In genomic region chrX:686437-686972, dm6 we compare ENCODE assay signal across 1 fruit fly cellular context.
A peak's percentile ranks its signal among the peaks of the same experiment; 100 is the strongest.
TF ChIP-seq lines count a peak whose summit lies in the region.

TSS of gene sdk (plus strand) at chrX:686834.

TF ChIP-seq in whole organism, embryonic, 481 proteins besides CTCF, POLR2A, EP300 and RAD21 (continued from another document and continues in another):
- TF ChIP-seq Blimp-1 (GFP tag; optimal IDR thresholded peaks at IDR 0.05; lab: Kevin White, UChicago) (peak; percentile 89), CG15514 (GFP tag; optimal IDR thresholded peaks at IDR 0.05; lab: Kevin White, UChicago) (peak; percentile 82), dan (GFP tag; IDR thresholded peaks at IDR 0.05; lab: Robert Waterston, UW) (peak; percentile 74), Nf-YC (tag; optimal IDR thresholded peaks at IDR 0.05; lab: Kevin White, UChicago) (peak; percentile 89), HmgD (GFP tag; optimal IDR thresholded peaks at IDR 0.05; lab: Kevin White, UChicago) (peak; percentile 76), CG7556 (GFP tag; optimal IDR thresholded peaks at IDR 0.05; lab: Kevin White, UChicago) (peak; percentile 95), ATbp (GFP tag; optimal IDR thresholded peaks at IDR 0.05; lab: Kevin White, UChicago) (peak; percentile 93), Vsx1 (GFP tag; optimal IDR thresholded peaks at IDR 0.05; lab: Kevin White, UChicago) (peak; percentile 84), mirr (GFP tag; optimal IDR thresholded peaks at IDR 0.05; lab: Kevin White, UChicago) (peak; percentile 79), CG2202 (tag; optimal IDR thresholded peaks at IDR 0.05; lab: Kevin White, UChicago) (peak; percentile 87), CG2678 (tag; optimal IDR thresholded peaks at IDR 0.05; lab: Kevin White, UChicago) (peak; percentile 94), shn (GFP tag; optimal IDR thresholded peaks at IDR 0.05; lab: Kevin White, UChicago) (peak; percentile 96), fd96Cb (tag; optimal IDR thresholded peaks at IDR 0.05; lab: Kevin White, UChicago) (peak; percentile 87), CG11085 (GFP tag; IDR thresholded peaks at IDR 0.05; lab: Robert Waterston, UW) (peak; percentile 69), MTF-1 (GFP tag; optimal IDR thresholded peaks at IDR 0.05; lab: Kevin White, UChicago; ENCODE audit: borderline replicate concordance) (peak; percentile 8), CG17328 (GFP tag; IDR thresholded peaks at IDR 0.05; lab: Robert Waterston, UW) (peak; percentile 85), CG12391 (tag; optimal IDR thresholded peaks at IDR 0.05; lab: Kevin White, UChicago) (peak; percentile 91), dysf (GFP tag; IDR thresholded peaks at IDR 0.05; lab: Robert Waterston, UW) (peak; percentile 92), Ets65A (GFP tag; lab: Kevin White, UChicago) (peak; percentile 98), CG5245 (GFP tag; optimal IDR thresholded peaks at IDR 0.05; lab: Kevin White, UChicago) (peak; percentile 73), CG30431 (GFP tag; optimal IDR thresholded peaks at IDR 0.05; lab: Kevin White, UChicago) (peak; percentile 85), HLHmδ (GFP tag; optimal IDR thresholded peaks at IDR 0.05; lab: Kevin White, UChicago) (peak; percentile 79), Rx (GFP tag; IDR thresholded peaks at IDR 0.05; lab: Robert Waterston, UW) (peak; percentile 48), kah (GFP tag; optimal IDR thresholded peaks at IDR 0.05; lab: Kevin White, UChicago) (peak; percentile 71), tll (GFP tag; optimal IDR thresholded peaks at IDR 0.05; lab: Kevin White, UChicago) (peak in 1 of 2 experiments; percentile 54), org-1 (GFP tag; optimal IDR thresholded peaks at IDR 0.05; lab: Kevin White, UChicago) (peak; percentile 94), unpg (GFP tag; optimal IDR thresholded peaks at IDR 0.05; lab: Kevin White, UChicago) (peak; percentile 90), CG9876 (GFP tag; optimal IDR thresholded peaks at IDR 0.05; lab: Kevin White, UChicago) (peak; percentile 83), trh (GFP tag; optimal IDR thresholded peaks at IDR 0.05; lab: Kevin White, UChicago) (peak; percentile 78), Tbp (GFP tag; optimal IDR thresholded peaks at IDR 0.05; lab: Kevin White, UChicago) (no peak), CG17186 (GFP tag; optimal IDR thresholded peaks at IDR 0.05; lab: Kevin White, UChicago) (peak; percentile 81), CG10147 (GFP tag; optimal IDR thresholded peaks at IDR 0.05; lab: Kevin White, UChicago) (peak; percentile 86), Deaf1 (tag; optimal IDR thresholded peaks at IDR 0.05; lab: Kevin White, UChicago) (peak; percentile 87), CG5953 (GFP tag; IDR thresholded peaks at IDR 0.05; lab: Robert Waterston, UW) (peak; percentile 86), Sry-β (GFP tag; optimal IDR thresholded peaks at IDR 0.05; lab: Kevin White, UChicago) (peak; percentile 36), row (GFP tag; IDR thresholded peaks at IDR 0.05; lab: Robert Waterston, UW) (peak; percentile 98), Xrp1 (GFP tag; IDR thresholded peaks at IDR 0.05; lab: Robert Waterston, UW) (peak; percentile 91), fd102C (GFP tag; optimal IDR thresholded peaks at IDR 0.05; lab: Kevin White, UChicago) (peak; percentile 62), CG4854 (GFP tag; optimal IDR thresholded peaks at IDR 0.05; lab: Kevin White, UChicago) (peak; percentile 76), run (tag; optimal IDR thresholded peaks at IDR 0.05; lab: Kevin White, UChicago) (peak; percentile 90), stwl (tag; optimal IDR thresholded peaks at IDR 0.05; lab: Kevin White, UChicago) (no peak), CG11398 (GFP tag; optimal IDR thresholded peaks at IDR 0.05; lab: Kevin White, UChicago) (peak; percentile 93), Hsf (GFP tag; optimal IDR thresholded peaks at IDR 0.05; lab: Kevin White, UChicago) (peak; percentile 92), yki (optimal IDR thresholded peaks at IDR 0.05; lab: Kevin White, UChicago) (no peak), Drgx (GFP tag; IDR thresholded peaks at IDR 0.05; lab: Robert Waterston, UW) (peak; percentile 90), hb (GFP tag; IDR thresholded peaks at IDR 0.05; lab: Robert Waterston, UW; ENCODE audit: partially characterized antibody) (peak; percentile 74; the same call in 2 of the 3 replicates), CG8478 (optimal IDR thresholded peaks at IDR 0.05; lab: Kevin White, UChicago) (no peak), CG11696 (GFP tag; IDR thresholded peaks at IDR 0.05; lab: Robert Waterston, UW) (peak; percentile 30; the same call in 1 of the 2 replicates), Ada2b (GFP tag; IDR thresholded peaks at IDR 0.05; lab: Robert Waterston, UW) (peak; percentile 76), CG11560 (tag; IDR thresholded peaks at IDR 0.05; lab: Robert Waterston, UW) (peak; percentile 74), Dp (GFP tag; optimal IDR thresholded peaks at IDR 0.05; lab: Kevin White, UChicago) (peak; percentile 4), CG9797 (GFP tag; optimal IDR thresholded peaks at IDR 0.05; lab: Kevin White, UChicago) (peak; percentile 34), Oli (tag; optimal IDR thresholded peaks at IDR 0.05; lab: Kevin White, UChicago) (peak; percentile 92), CG3163 (GFP tag; optimal IDR thresholded peaks at IDR 0.05; lab: Kevin White, UChicago) (peak; percentile 80), tgo (GFP tag; IDR thresholded peaks at IDR 0.05; lab: Robert Waterston, UW) (peak; percentile 87), bbx (GFP tag; IDR thresholded peaks at IDR 0.05; lab: Robert Waterston, UW; ENCODE audit: partially characterized antibody) (peak; percentile 54), sna (GFP tag; IDR thresholded peaks at IDR 0.05; lab: Robert Waterston, UW; ENCODE audit: partially characterized antibody) (peak; percentile 64), twi (tag; optimal IDR thresholded peaks at IDR 0.05; lab: Kevin White, UChicago) (peak; percentile 80), CG6683 (GFP tag; optimal IDR thresholded peaks at IDR 0.05; lab: Kevin White, UChicago) (peak; percentile 89), al (GFP tag; IDR thresholded peaks at IDR 0.05; lab: Robert Waterston, UW) (peak; percentile 84), CG13624 (GFP tag; optimal IDR thresholded peaks at IDR 0.05; lab: Kevin White, UChicago) (peak; percentile 88), CG14965 (GFP tag; optimal IDR thresholded peaks at IDR 0.05; lab: Kevin White, UChicago; ENCODE audit: borderline replicate concordance) (peak; percentile 68), Adf1 (GFP tag; IDR thresholded peaks at IDR 0.05; lab: Robert Waterston, UW) (peak; percentile 98), gcm2 (GFP tag; optimal IDR thresholded peaks at IDR 0.05; lab: Kevin White, UChicago) (peak; percentile 81), Side (GFP tag; optimal IDR thresholded peaks at IDR 0.05; lab: Kevin White, UChicago) (peak; percentile 94), Stat92E (GFP tag; optimal IDR thresholded peaks at IDR 0.05; lab: Kevin White, UChicago) (peak in 1 of 3 experiments; percentile 87), CG1603 (tag; optimal IDR thresholded peaks at IDR 0.05; lab: Kevin White, UChicago) (peak; percentile 83), Eip74EF (GFP tag; optimal IDR thresholded peaks at IDR 0.05; lab: Kevin White, UChicago) (peak in 1 of 2 experiments; percentile 92), Bdp1 (GFP tag; optimal IDR thresholded peaks at IDR 0.05; lab: Kevin White, UChicago) (peak; percentile 88), pfk (GFP tag; optimal IDR thresholded peaks at IDR 0.05; lab: Kevin White, UChicago) (peak; percentile 39), Trl (optimal IDR thresholded peaks at IDR 0.05; lab: Kevin White, UChicago) (no peak), Trl (GFP tag; optimal IDR thresholded peaks at IDR 0.05; lab: Kevin White, UChicago) (peak; percentile 94), tx (GFP tag; optimal IDR thresholded peaks at IDR 0.05; lab: Kevin White, UChicago) (peak; percentile 84), vfl (GFP tag; optimal IDR thresholded peaks at IDR 0.05; lab: Kevin White, UChicago) (peak; percentile 76), Fer3 (tag; optimal IDR thresholded peaks at IDR 0.05; lab: Kevin White, UChicago) (peak; percentile 80), CG16779 (GFP tag; IDR thresholded peaks at IDR 0.05; lab: Robert Waterston, UW) (no peak), CG4328 (GFP tag; optimal IDR thresholded peaks at IDR 0.05; lab: Kevin White, UChicago) (peak; percentile 86), dpn (GFP tag; optimal IDR thresholded peaks at IDR 0.05; lab: Kevin White, UChicago) (peak; percentile 92 to 95), Taf1 (GFP tag; IDR thresholded peaks at IDR 0.05; lab: Robert Waterston, UW) (peak; percentile 75), ase (GFP tag; IDR thresholded peaks at IDR 0.05; lab: Robert Waterston, UW) (peak; percentile 84), peb (GFP tag; IDR thresholded peaks at IDR 0.05; lab: Robert Waterston, UW) (peak; percentile 76), cas (GFP tag; IDR thresholded peaks at IDR 0.05; lab: Robert Waterston, UW) (peak; percentile 32; the same call in 1 of the 2 replicates), danr (GFP tag; IDR thresholded peaks at IDR 0.05; lab: Robert Waterston, UW) (peak; percentile 80), CG14667 (GFP tag; IDR thresholded peaks at IDR 0.05; lab: Robert Waterston, UW) (peak; percentile 75), Oaz (GFP tag; IDR thresholded peaks at IDR 0.05; lab: Robert Waterston, UW) (peak; percentile 69; the same call in 1 of the 2 replicates), CG10366 (GFP tag; IDR thresholded peaks at IDR 0.05; lab: Robert Waterston, UW) (peak; percentile 83), cg (GFP tag; optimal IDR thresholded peaks at IDR 0.05; lab: Kevin White, UChicago) (no peak), kay (GFP tag; optimal IDR thresholded peaks at IDR 0.05; lab: Kevin White, UChicago) (peak; percentile 56), sd (tag; optimal IDR thresholded peaks at IDR 0.05; lab: Kevin White, UChicago) (peak; percentile 72), gt (GFP tag; IDR thresholded peaks at IDR 0.05; lab: Robert Waterston, UW) (peak; percentile 58), grn (GFP tag; optimal IDR thresholded peaks at IDR 0.05; lab: Kevin White, UChicago) (peak; percentile 42), Ptx1 (GFP tag; IDR thresholded peaks at IDR 0.05; lab: Robert Waterston, UW) (peak; percentile 90), cad (GFP tag; optimal IDR thresholded peaks at IDR 0.05; lab: Kevin White, UChicago) (no peak), CG18619 (GFP tag; optimal IDR thresholded peaks at IDR 0.05; lab: Kevin White, UChicago) (peak; percentile 94), CG8089 (GFP tag; optimal IDR thresholded peaks at IDR 0.05; lab: Kevin White, UChicago) (peak; percentile 88), zen2 (GFP tag; IDR thresholded peaks at IDR 0.05; lab: Robert Waterston, UW; ENCODE audit: partially characterized antibody) (peak; percentile 43; the same call in 1 of the 3 replicates), E2f2 (GFP tag; IDR thresholded peaks at IDR 0.05; lab: Robert Waterston, UW) (peak; percentile 71), hth (optimal IDR thresholded peaks at IDR 0.05; lab: Kevin White, UChicago) (no peak), CG14014 (GFP tag; IDR thresholded peaks at IDR 0.05; lab: Robert Waterston, UW) (peak; percentile 82), CG6765 (GFP tag; optimal IDR thresholded peaks at IDR 0.05; lab: Kevin White, UChicago) (peak; percentile 89), CG33213 (GFP tag; optimal IDR thresholded peaks at IDR 0.05; lab: Kevin White, UChicago) (peak; percentile 79), CG10267 (tag; optimal IDR thresholded peaks at IDR 0.05; lab: Kevin White, UChicago) (peak; percentile 86), Awh (GFP tag; IDR thresholded peaks at IDR 0.05; lab: Robert Waterston, UW) (peak; percentile 86; the same call in 1 of the 2 replicates), CG9932 (GFP tag; IDR thresholded peaks at IDR 0.05; lab: Robert Waterston, UW) (peak; percentile 88), grau (tag; optimal IDR thresholded peaks at IDR 0.05; lab: Kevin White, UChicago) (peak; percentile 91), CG6854 (GFP tag; optimal IDR thresholded peaks at IDR 0.05; lab: Kevin White, UChicago) (peak; percentile 91), CG15696 (tag; optimal IDR thresholded peaks at IDR 0.05; lab: Kevin White, UChicago) (peak; percentile 81), emc (GFP tag; optimal IDR thresholded peaks at IDR 0.05; lab: Kevin White, UChicago) (peak; percentile 74), CG10274 (GFP tag; optimal IDR thresholded peaks at IDR 0.05; lab: Kevin White, UChicago) (peak; percentile 77), fd64A (GFP tag; optimal IDR thresholded peaks at IDR 0.05; lab: Kevin White, UChicago) (peak; percentile 84), bcd (GFP tag; optimal IDR thresholded peaks at IDR 0.05; lab: Kevin White, UChicago) (peak; percentile 94), CG3407 (GFP tag; optimal IDR thresholded peaks at IDR 0.05; lab: Kevin White, UChicago) (peak; percentile 89), lilli (GFP tag; optimal IDR thresholded peaks at IDR 0.05; lab: Kevin White, UChicago) (peak; percentile 96), Gug (GFP tag; IDR thresholded peaks at IDR 0.05; lab: Robert Waterston, UW) (peak; percentile 87), Opbp (GFP tag; IDR thresholded peaks at IDR 0.05; lab: Robert Waterston, UW; ENCODE audit: partially characterized antibody) (peak; percentile 49; the same call in 1 of the 3 replicates), salm (tag; optimal IDR thresholded peaks at IDR 0.05; lab: Kevin White, UChicago) (peak; percentile 83), CG7271 (tag; optimal IDR thresholded peaks at IDR 0.05; lab: Kevin White, UChicago) (no peak), Spps (tag; optimal IDR thresholded peaks at IDR 0.05; lab: Kevin White, UChicago) (peak; percentile 82), lmd (GFP tag; IDR thresholded peaks at IDR 0.05; lab: Robert Waterston, UW) (peak; percentile 90), corto (GFP tag; optimal IDR thresholded peaks at IDR 0.05; lab: Kevin White, UChicago) (peak; percentile 84), ab (GFP tag; optimal IDR thresholded peaks at IDR 0.05; lab: Kevin White, UChicago) (peak; percentile 64), CG7928 (GFP tag; optimal IDR thresholded peaks at IDR 0.05; lab: Kevin White, UChicago) (peak; percentile 50), Elba2 (GFP tag; optimal IDR thresholded peaks at IDR 0.05; lab: Kevin White, UChicago) (peak; percentile 15), CG10959 (GFP tag; IDR thresholded peaks at IDR 0.05; lab: Robert Waterston, UW) (peak; percentile 67), CG3726 (GFP tag; IDR thresholded peaks at IDR 0.05; lab: Robert Waterston, UW) (peak; percentile 76; the same call in 2 of the 3 replicates), Antp (GFP tag; optimal IDR thresholded peaks at IDR 0.05; lab: Kevin White, UChicago) (peak; percentile 92), NfI (GFP tag; optimal IDR thresholded peaks at IDR 0.05; lab: Kevin White, UChicago) (peak; percentile 80), klu (GFP tag; IDR thresholded peaks at IDR 0.05; lab: Robert Waterston, UW) (peak; percentile 81), Dref (GFP tag; IDR thresholded peaks at IDR 0.05; lab: Robert Waterston, UW) (no peak), jing (GFP tag; optimal IDR thresholded peaks at IDR 0.05; lab: Kevin White, UChicago) (peak; percentile 80), CG17361 (GFP tag; IDR thresholded peaks at IDR 0.05; lab: Robert Waterston, UW) (peak; percentile 95)
